Worm (Caenorhabditis elegans) whole organism, L4 larva: ENCODE measurements around the gene F40G9.6.
A peak's percentile ranks its signal among the peaks of the same experiment; 100 is the strongest.

Experiments
- aly-2 ChIP-seq: sonication (generic microtip); optimal IDR thresholded peaks from 2 replicates; lab custom pipeline; 2018; ENCODE audit warnings: missing biosample characterization, missing genetic modification characterization
- ctbp-1 ChIP-seq: fragments of 200-800 bp; sonication (Bioruptor generic); IDR thresholded peaks from 2 replicates; pipeline ENCODE4 v1.3.6; 2022; ENCODE audit warnings: missing genetic modification reagents, missing genetic modification characterization, missing compliant biosample characterization
- daf-19 ChIP-seq: fragments of 200-800 bp; sonication (Bioruptor generic); conservative IDR thresholded peaks from 2 replicates; pipeline ENCODE4 v1.3.6; 2022; ENCODE audit warnings: missing genetic modification characterization, missing compliant biosample characterization
- fkh-10 ChIP-seq: fragments of 150-350 bp; optimal IDR thresholded peaks from 2 replicates; lab custom pipeline; 2014; ENCODE audit warnings: missing biosample characterization, missing genetic modification reagents, missing genetic modification characterization
- hlh-30 ChIP-seq: sonication (generic microtip); optimal IDR thresholded peaks from 2 replicates; lab custom pipeline; 2017; ENCODE audit warnings: antibody characterized with exemption, mild to moderate bottlenecking, missing genetic modification characterization, missing compliant biosample characterization; ENCODE audit not compliant: insufficient read depth
- hmg-1.1 ChIP-seq: fragments of 200-800 bp; sonication (Bioruptor generic); IDR thresholded peaks from 2 replicates; pipeline ENCODE4 v1.3.6; 2022; ENCODE audit warnings: missing genetic modification reagents, missing genetic modification characterization, missing compliant biosample characterization
- lim-7 ChIP-seq: fragments of 200-800 bp; sonication (Bioruptor generic); IDR thresholded peaks from 2 replicates; pipeline ENCODE4 v1.3.6; 2022; ENCODE audit warnings: missing genetic modification characterization, missing compliant biosample characterization
- mxl-3 ChIP-seq: fragments of 200-800 bp; sonication (Bioruptor generic); optimal IDR thresholded peaks from 2 replicates; lab custom pipeline; 2018; ENCODE audit warnings: mild to moderate bottlenecking, missing genetic modification characterization, missing compliant biosample characterization
- nhr-25 ChIP-seq: sonication (generic microtip); optimal IDR thresholded peaks from 2 replicates; lab custom pipeline; 2017; ENCODE audit warnings: missing genetic modification characterization, mild to moderate bottlenecking, missing compliant biosample characterization, antibody characterized with exemption, moderate library complexity, borderline replicate concordance; ENCODE audit not compliant: insufficient read depth
- nhr-42 ChIP-seq: fragments of 200-800 bp; sonication (Bioruptor generic); IDR thresholded peaks from 2 replicates; pipeline ENCODE4 v1.3.6; 2022; ENCODE audit warnings: missing genetic modification characterization, missing compliant biosample characterization
- set-16 ChIP-seq: fragments of 200-800 bp; sonication (Bioruptor generic); IDR thresholded peaks from 2 replicates; pipeline ENCODE4 v1.3.6; 2022; ENCODE audit warnings: missing genetic modification reagents, missing genetic modification characterization, missing compliant biosample characterization
- unc-39 ChIP-seq: sonication (generic microtip); optimal IDR thresholded peaks from 2 replicates; lab custom pipeline; 2017; ENCODE audit warnings: missing biosample characterization, missing genetic modification characterization
- unc-62 ChIP-seq, 3 experiments: fragments of 150-350 bp in 1 of 3; sonication (generic microtip); optimal IDR thresholded peaks in 2 of 3; peaks in 1 of 3; 1 replicate in 1 of 3; 2 replicates in 2 of 3; lab custom pipeline; 2014 to 2017; ENCODE audit warnings: missing biosample characterization in 3 of 3, missing genetic modification characterization in 3 of 3, missing genetic modification reagents in 3 of 3, missing genotype in 1 of 3

F40G9.6 gene

DNA sequence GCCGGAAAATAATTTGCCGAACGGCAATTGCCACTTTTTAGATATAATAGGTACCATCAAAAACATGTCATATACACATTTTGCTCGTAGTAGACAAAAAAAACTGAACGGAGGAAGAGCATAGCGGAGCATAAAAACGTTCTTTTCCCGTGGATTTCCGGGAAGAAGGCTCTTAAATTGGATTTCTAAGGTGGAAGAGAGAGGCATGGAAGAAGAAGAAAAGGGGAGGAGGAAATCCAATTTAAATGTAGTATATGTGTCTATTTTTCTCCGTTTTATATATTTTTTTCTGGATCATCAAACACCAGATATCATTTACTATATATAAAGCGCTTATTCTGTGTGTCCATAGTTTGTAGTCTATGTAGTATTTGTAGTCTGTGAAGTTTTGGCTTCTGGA is 32.0 kb downstream of the F40G9.6 start:
- no peak for TF ChIP-seq hlh-30 (tag; lab: Kevin White, UChicago)
- TF ChIP-seq ctbp-1 (GFP tag; lab: Robert Waterston, UW) = 0 out of 2 replicates have a peak, but pooled peaks have one; percentile 17
- TF ChIP-seq fkh-10 (GFP tag; lab: Kevin White, UChicago) = peak; percentile 15
- TF ChIP-seq, all 104 proteins: peak for 2

ce11 chrIII:220368-220767 is 41.0 kb downstream of the F40G9.6 start:
- TF ChIP-seq hmg-1.1 (GFP tag; lab: Robert Waterston, UW) (peak; percentile 62), unc-62 (GFP tag; optimal IDR thresholded peaks at IDR 0.05 in 1 of 2; lab: Kevin White, UChicago) (peak in 1 of 2 experiments; percentile 67), unc-62 (tag; optimal IDR thresholded peaks at IDR 0.05; lab: Kevin White, UChicago) (no peak), unc-39 (tag; lab: Kevin White, UChicago) (no peak)

DNA sequence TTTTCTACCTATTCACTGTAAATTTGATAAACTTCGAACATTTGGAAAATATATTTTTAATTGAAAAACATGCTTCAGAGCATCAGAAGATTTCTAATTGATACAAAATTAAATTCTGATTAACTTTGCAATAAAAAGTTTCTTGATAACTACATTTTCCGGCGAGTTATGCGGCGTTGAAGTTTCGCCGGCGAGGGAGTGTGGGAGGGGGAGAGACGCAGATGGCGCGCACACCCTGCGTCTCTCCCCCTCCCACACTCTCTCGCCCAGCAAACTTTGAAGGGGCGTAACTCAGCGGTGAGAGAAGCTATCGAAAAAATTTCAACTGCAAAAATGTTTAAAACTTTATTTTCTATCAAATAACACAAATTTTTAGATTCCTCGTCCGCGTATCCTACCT is 43.2 kb downstream of the F40G9.6 start:
- TF ChIP-seq set-16 (peak; percentile 62), daf-19 (GFP tag; lab: Robert Waterston, UW) (no peak)
- TF ChIP-seq, all 104 proteins: peak for 1

DNA sequence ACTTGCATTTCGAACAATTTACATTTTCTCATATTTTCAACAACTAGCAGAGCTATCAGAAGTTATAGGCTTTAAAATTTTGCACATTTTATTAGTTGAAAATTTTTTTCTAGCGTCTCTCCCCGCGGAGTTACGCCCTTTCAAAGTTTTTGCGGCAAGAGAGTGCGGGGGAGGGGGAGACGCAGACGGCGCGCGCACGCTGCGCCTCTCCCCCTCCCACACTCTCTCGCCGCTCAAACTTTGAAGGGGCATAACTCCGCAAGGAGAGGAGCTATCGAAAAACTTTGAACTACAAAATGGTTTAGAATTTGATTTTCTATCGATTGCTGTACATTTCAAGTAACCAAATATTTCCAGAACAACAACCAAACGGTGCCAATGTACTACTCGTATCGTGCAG is 47.7 kb downstream of the F40G9.6 start:
- TF ChIP-seq set-16 = peak; percentile 82
- TF ChIP-seq mxl-3 (GFP tag; lab: Kevin White, UChicago) = no peak
- TF ChIP-seq aly-2 (tag; lab: Kevin White, UChicago) = no peak
- TF ChIP-seq nhr-25 (tag; lab: Kevin White, UChicago) = no peak
- no peak for TF ChIP-seq lim-7 (GFP tag; lab: Robert Waterston, UW)
- no peak for TF ChIP-seq nhr-42 (GFP tag; lab: Robert Waterston, UW)
- TF ChIP-seq, all 104 proteins: peak for 1
